Fruit fly (Drosophila melanogaster) whole organism, adult: ENCODE measurements around the gene Ugt305A1.

Experiments used
- CG12768 ChIP-seq: fragments of 200-800 bp; sonication (Bioruptor generic); optimal IDR thresholded peaks from 2 replicates; lab custom pipeline; 2017; ENCODE audit warnings: missing biosample characterization, missing genetic modification characterization, mild to moderate bottlenecking, moderate library complexity, missing genetic modification reagents
- CG1620 ChIP-seq: fragments of 200-800 bp; sonication (Bioruptor generic); optimal IDR thresholded peaks from 2 replicates; lab custom pipeline; 2016; ENCODE audit warnings: missing biosample characterization, missing genetic modification characterization
- CG5204 ChIP-seq: fragments of 200-800 bp; sonication (Bioruptor generic); optimal IDR thresholded peaks from 2 replicates; lab custom pipeline; 2016; ENCODE audit warnings: missing biosample characterization, missing genetic modification characterization
- CG7045 ChIP-seq: fragments of 200-800 bp; sonication (Bioruptor generic); optimal IDR thresholded peaks from 2 replicates; lab custom pipeline; 2017; ENCODE audit warnings: missing biosample characterization, mild to moderate bottlenecking, missing genetic modification characterization
- CG7101 ChIP-seq: fragments of 200-800 bp; sonication (Bioruptor generic); optimal IDR thresholded peaks from 2 replicates; lab custom pipeline; 2018; ENCODE audit warnings: missing biosample characterization, mild to moderate bottlenecking, missing genetic modification characterization, moderate library complexity
- Hr96 ChIP-seq: fragments of 200-800 bp; sonication (Bioruptor generic); optimal IDR thresholded peaks from 2 replicates; lab custom pipeline; 2016; ENCODE audit warnings: missing biosample characterization, missing genetic modification characterization
- bab1 ChIP-seq: fragments of 200-800 bp; sonication (Bioruptor generic); optimal IDR thresholded peaks from 3 replicates; lab custom pipeline; 2019; ENCODE audit warnings: missing biosample characterization, mild to moderate bottlenecking, missing genetic modification characterization, moderate library complexity
- cic ChIP-seq: fragments of 200-800 bp; sonication (Bioruptor generic); optimal IDR thresholded peaks from 2 replicates; lab custom pipeline; 2017; ENCODE audit warnings: missing biosample characterization, mild to moderate bottlenecking, missing genetic modification characterization, moderate library complexity
- kay ChIP-seq: fragments of 200-800 bp; sonication (Bioruptor generic); peaks from one replicate; lab custom pipeline; 2016; ENCODE audit warnings: missing biosample characterization, missing genetic modification characterization, borderline replicate concordance
- ovo ChIP-seq: fragments of 200-800 bp; sonication (Bioruptor generic); optimal IDR thresholded peaks from 2 replicates; lab custom pipeline; 2016; ENCODE audit warnings: missing biosample characterization, missing genetic modification characterization
- pad ChIP-seq: fragments of 200-800 bp; sonication (Bioruptor generic); optimal IDR thresholded peaks from 3 replicates; lab custom pipeline; 2017; ENCODE audit warnings: missing biosample characterization, missing genetic modification characterization, mild to moderate bottlenecking, moderate library complexity, missing genetic modification reagents

- TF ChIP-seq CG7045 (GFP tag; lab: Kevin White, UChicago) (no peak), CG1620 (GFP tag; lab: Kevin White, UChicago) (no peak), pad (no peak), cic (GFP tag; lab: Kevin White, UChicago) (no peak), CG5204 (GFP tag; lab: Kevin White, UChicago) (no peak), Hr96 (GFP tag; lab: Kevin White, UChicago) (no peak), CG12768 (GFP tag; lab: Kevin White, UChicago) (no peak), ovo (GFP tag; lab: Kevin White, UChicago) (no peak), bab1 (GFP tag; lab: Kevin White, UChicago) (no peak), kay (no peak), CG7101 (no peak)
Measured at dm6 chr3L:4049082-4049481, 10.5 kb upstream of the Ugt305A1 start.
